Worm (Caenorhabditis elegans): ENCODE results near the gene ceh-34.

- TF ChIP-seq mab-5 (tag; optimal IDR thresholded peaks at IDR 0.05): no peak
- TF ChIP-seq elt-3 (tag; optimal IDR thresholded peaks at IDR 0.05): no peak
- no peak for TF ChIP-seq zag-1 (tag; optimal IDR thresholded peaks at IDR 0.05)
- TF ChIP-seq nhr-12 (tag; optimal IDR thresholded peaks at IDR 0.05): no peak
- no peak for TF ChIP-seq unc-62 (GFP tag; optimal IDR thresholded peaks at IDR 0.05)
These were observed 50.3 kb downstream of the ceh-34 start, which contains the start of gene penr-1 for ce11 chrV:5269024-5269535.
